Worm (Caenorhabditis elegans) whole organism, young adult: Measurements from ENCODE around the gene F25E5.8.

Experiments
- B0019.2 ChIP-seq: fragments of 200-800 bp; sonication (Bioruptor generic); conservative IDR thresholded peaks from 2 replicates; pipeline ENCODE4 v1.3.6; 2022; ENCODE audit warnings: missing genetic modification reagents, missing genetic modification characterization, missing compliant biosample characterization
- B0035.1 ChIP-seq: sonication (generic microtip); optimal IDR thresholded peaks from 2 replicates; lab custom pipeline; 2016; ENCODE audit warnings: missing genetic modification characterization, mild to moderate bottlenecking, missing compliant biosample characterization, missing genotype, missing genetic modification reagents
- B0261.1 ChIP-seq: sonication (generic microtip); optimal IDR thresholded peaks from 2 replicates; lab custom pipeline; 2016; ENCODE audit warnings: mild to moderate bottlenecking, missing genetic modification characterization, moderate library complexity, missing compliant biosample characterization
- D2030.7 ChIP-seq: fragments of 200-800 bp; sonication (Bioruptor generic); IDR thresholded peaks from 2 replicates; pipeline ENCODE4 v1.3.6; 2022; ENCODE audit warnings: missing genetic modification reagents, missing genetic modification characterization, missing compliant biosample characterization
- F10E7.11 ChIP-seq: sonication (generic microtip); optimal IDR thresholded peaks from 2 replicates; lab custom pipeline; 2017; ENCODE audit warnings: mild to moderate bottlenecking, missing genetic modification characterization, moderate library complexity, missing compliant biosample characterization
- F23B12.7 ChIP-seq: sonication (generic microtip); optimal IDR thresholded peaks from 2 replicates; lab custom pipeline; 2017; ENCODE audit warnings: missing genetic modification characterization, mild to moderate bottlenecking, missing compliant biosample characterization, antibody characterized with exemption, moderate library complexity; ENCODE audit not compliant: insufficient read depth
- F37B4.10 ChIP-seq: fragments of 200-800 bp; sonication (Bioruptor generic); IDR thresholded peaks from 2 replicates; pipeline ENCODE4 v1.3.6; 2022; ENCODE audit warnings: missing genetic modification characterization, missing compliant biosample characterization
- F52B5.7 ChIP-seq: sonication (generic microtip); optimal IDR thresholded peaks from 2 replicates; lab custom pipeline; 2016; ENCODE audit warnings: mild to moderate bottlenecking, missing genetic modification characterization, missing compliant biosample characterization
- F57A8.1 ChIP-seq: fragments of 200-800 bp; sonication (Bioruptor generic); optimal IDR thresholded peaks from 2 replicates; lab custom pipeline; 2018; ENCODE audit warnings: mild to moderate bottlenecking, missing genetic modification characterization, moderate library complexity, missing compliant biosample characterization
- K12H6.12 ChIP-seq: fragments of 200-800 bp; sonication (Bioruptor generic); optimal IDR thresholded peaks from 2 replicates; lab custom pipeline; 2018; ENCODE audit warnings: mild to moderate bottlenecking, missing genetic modification characterization, missing compliant biosample characterization
- Y53G8AR.9 ChIP-seq: fragments of 200-800 bp; sonication (Bioruptor generic); conservative IDR thresholded peaks from 2 replicates; pipeline ENCODE4 v1.3.6; 2022; ENCODE audit warnings: missing genetic modification reagents, missing genetic modification characterization, missing compliant biosample characterization
- Y56A3A.18 ChIP-seq: fragments of 200-800 bp; sonication (Bioruptor generic); IDR thresholded peaks from 2 replicates; pipeline ENCODE4 v1.3.6; 2022; ENCODE audit warnings: missing genetic modification reagents, missing genetic modification characterization, missing compliant biosample characterization
- athp-1 ChIP-seq: sonication (generic microtip); optimal IDR thresholded peaks from 2 replicates; lab custom pipeline; 2017; ENCODE audit warnings: mild to moderate bottlenecking, missing genetic modification characterization, missing compliant biosample characterization
- attf-5 ChIP-seq: fragments of 200-800 bp; sonication (Bioruptor generic); optimal IDR thresholded peaks from 2 replicates; lab custom pipeline; 2018; ENCODE audit warnings: mild to moderate bottlenecking, missing genetic modification characterization, missing compliant biosample characterization
- bed-2 ChIP-seq: fragments of 200-800 bp; sonication (Bioruptor generic); IDR thresholded peaks from 2 replicates; pipeline ENCODE4 v1.3.6; 2022; ENCODE audit warnings: missing genetic modification reagents, missing genetic modification characterization, missing compliant biosample characterization
- cebp-2 ChIP-seq: fragments of 200-800 bp; sonication (Bioruptor generic); IDR thresholded peaks from 2 replicates; pipeline ENCODE4 v1.3.6; 2022; ENCODE audit warnings: missing genetic modification characterization, missing compliant biosample characterization
- ceh-27 ChIP-seq: fragments of 200-800 bp; sonication (Bioruptor generic); optimal IDR thresholded peaks from 2 replicates; lab custom pipeline; 2018; ENCODE audit warnings: mild to moderate bottlenecking, missing genetic modification characterization, moderate library complexity, missing compliant biosample characterization
- ceh-91 ChIP-seq: fragments of 200-800 bp; sonication (Bioruptor generic); IDR thresholded peaks from 2 replicates; pipeline ENCODE4 v1.3.6; 2022; ENCODE audit warnings: missing genetic modification reagents, missing genetic modification characterization, missing compliant biosample characterization
- chd-7 ChIP-seq: sonication (generic microtip); optimal IDR thresholded peaks from 2 replicates; lab custom pipeline; 2016; ENCODE audit warnings: mild to moderate bottlenecking, missing genetic modification characterization, moderate library complexity, missing compliant biosample characterization
- dpl-1 ChIP-seq: fragments of 150-350 bp; optimal IDR thresholded peaks from 2 replicates; lab custom pipeline; 2014; ENCODE audit warnings: missing biosample characterization, missing genetic modification reagents, missing genetic modification characterization
- efl-1 ChIP-seq: fragments of 150-350 bp; optimal IDR thresholded peaks from 2 replicates; lab custom pipeline; 2014; ENCODE audit warnings: missing biosample characterization, missing genetic modification reagents, missing genetic modification characterization
- ekl-4 ChIP-seq: fragments of 200-800 bp; sonication (Bioruptor generic); IDR thresholded peaks from 2 replicates; pipeline ENCODE4 v1.3.6; 2022; ENCODE audit warnings: missing genetic modification reagents, missing genetic modification characterization, missing compliant biosample characterization
- ets-4 ChIP-seq: fragments of 200-800 bp; sonication (Bioruptor generic); optimal IDR thresholded peaks from 2 replicates; lab custom pipeline; 2018; ENCODE audit warnings: mild to moderate bottlenecking, missing genetic modification characterization, missing compliant biosample characterization
- him-1 ChIP-seq: sonication (generic microtip); optimal IDR thresholded peaks from 2 replicates; lab custom pipeline; 2016; ENCODE audit warnings: missing genotype, missing genetic modification reagents, missing genetic modification characterization, missing compliant biosample characterization
- hlh-12 ChIP-seq: sonication (generic microtip); optimal IDR thresholded peaks from 2 replicates; lab custom pipeline; 2016; ENCODE audit warnings: missing genetic modification characterization, missing compliant biosample characterization
- hmg-1.2 ChIP-seq: fragments of 200-800 bp; sonication (Bioruptor generic); IDR thresholded peaks from 2 replicates; pipeline ENCODE4 v1.3.6; 2022; ENCODE audit warnings: missing genetic modification reagents, missing genetic modification characterization, missing compliant biosample characterization
- hrde-1 ChIP-seq: sonication (generic microtip); optimal IDR thresholded peaks from 2 replicates; lab custom pipeline; 2016; ENCODE audit warnings: missing genetic modification characterization, mild to moderate bottlenecking, missing compliant biosample characterization, moderate library complexity, missing genotype, missing genetic modification reagents, borderline replicate concordance
- let-526 ChIP-seq: fragments of 200-800 bp; sonication (Bioruptor generic); IDR thresholded peaks from 2 replicates; pipeline ENCODE4 v1.3.6; 2022; ENCODE audit warnings: missing genetic modification reagents, missing genetic modification characterization, missing compliant biosample characterization
- lin-35 ChIP-seq, 3 experiments: fragments of 150-350 bp in 2 of 3; sonication (generic microtip) in 1 of 3; optimal IDR thresholded peaks; 2 replicates each; lab custom pipeline; 2014 to 2018; ENCODE audit warnings: missing biosample characterization in 3 of 3, missing genetic modification characterization in 3 of 3, missing genetic modification reagents in 3 of 3
- lsl-1 ChIP-seq: fragments of 200-800 bp; sonication (Bioruptor generic); optimal IDR thresholded peaks from 2 replicates; lab custom pipeline; 2018; ENCODE audit warnings: mild to moderate bottlenecking, missing genetic modification characterization, moderate library complexity, missing compliant biosample characterization
- madf-10 ChIP-seq: sonication (generic microtip); optimal IDR thresholded peaks from 2 replicates; lab custom pipeline; 2016; ENCODE audit warnings: mild to moderate bottlenecking, missing genetic modification characterization, missing compliant biosample characterization
- madf-6 ChIP-seq: fragments of 200-800 bp; sonication (Bioruptor generic); IDR thresholded peaks from 2 replicates; pipeline ENCODE4 v1.3.6; 2022; ENCODE audit warnings: missing genetic modification reagents, missing genetic modification characterization, missing compliant biosample characterization
- mcd-1 ChIP-seq: fragments of 200-800 bp; sonication (Bioruptor generic); IDR thresholded peaks from 2 replicates; pipeline ENCODE4 v1.3.6; 2022; ENCODE audit warnings: missing genetic modification reagents, missing genetic modification characterization, missing compliant biosample characterization
- mel-28 ChIP-seq: sonication (generic microtip); optimal IDR thresholded peaks from 2 replicates; lab custom pipeline; 2016; ENCODE audit warnings: borderline replicate concordance, mild to moderate bottlenecking, missing genetic modification characterization, missing compliant biosample characterization
- mxl-1 ChIP-seq: sonication (generic microtip); optimal IDR thresholded peaks from 2 replicates; lab custom pipeline; 2016; ENCODE audit warnings: missing genetic modification characterization, missing compliant biosample characterization
- nhr-27 ChIP-seq: fragments of 200-800 bp; sonication (Bioruptor generic); optimal IDR thresholded peaks from 2 replicates; lab custom pipeline; 2018; ENCODE audit warnings: mild to moderate bottlenecking, missing genetic modification characterization, moderate library complexity, missing compliant biosample characterization
- pbrm-1 ChIP-seq: fragments of 200-800 bp; sonication (Bioruptor generic); IDR thresholded peaks from 2 replicates; pipeline ENCODE4 v1.3.6; 2022; ENCODE audit warnings: missing genetic modification reagents, missing genetic modification characterization, missing compliant biosample characterization
- rcor-1 ChIP-seq: fragments of 200-800 bp; sonication (Bioruptor generic); IDR thresholded peaks from 2 replicates; pipeline ENCODE4 v1.3.6; 2022; ENCODE audit warnings: missing genetic modification reagents, missing genetic modification characterization, missing compliant biosample characterization
- repo-1 ChIP-seq: sonication (generic microtip); optimal IDR thresholded peaks from 2 replicates; lab custom pipeline; 2017; ENCODE audit warnings: mild to moderate bottlenecking, missing genetic modification characterization, missing compliant biosample characterization
- sdz-38 ChIP-seq: sonication (generic microtip); optimal IDR thresholded peaks from 2 replicates; lab custom pipeline; 2016; ENCODE audit warnings: missing genotype, missing genetic modification characterization, missing compliant biosample characterization
- snpc-1.3 ChIP-seq: sonication (generic microtip); optimal IDR thresholded peaks from 2 replicates; lab custom pipeline; 2017; ENCODE audit warnings: missing genetic modification characterization, mild to moderate bottlenecking, missing compliant biosample characterization, antibody characterized with exemption, moderate library complexity, missing genotype, missing genetic modification reagents; ENCODE audit not compliant: insufficient read depth
- snpc-4 ChIP-seq, 5 experiments: fragments of 150-350 bp in 1 of 5; sonication (generic microtip) in 4 of 5; optimal IDR thresholded peaks; 2 replicates each; lab custom pipeline; 2014 to 2018; ENCODE audit warnings: missing genetic modification characterization in 5 of 5, missing biosample characterization in 3 of 5, antibody characterized with exemption in 2 of 5, mild to moderate bottlenecking in 2 of 5, missing compliant biosample characterization in 2 of 5, missing genotype in 2 of 5, moderate library complexity in 2 of 5, missing genetic modification reagents in 1 of 5
- sptf-2 ChIP-seq: fragments of 200-800 bp; sonication (Bioruptor generic); optimal IDR thresholded peaks from 2 replicates; lab custom pipeline; 2018; ENCODE audit warnings: mild to moderate bottlenecking, missing genetic modification characterization, missing compliant biosample characterization
- unc-130 ChIP-seq: sonication (generic microtip); optimal IDR thresholded peaks from 2 replicates; lab custom pipeline; 2016; ENCODE audit warnings: missing genetic modification reagents, missing genetic modification characterization, missing compliant biosample characterization
- unc-62 ChIP-seq: fragments of 150-350 bp; optimal IDR thresholded peaks from 2 replicates; lab custom pipeline; 2014; ENCODE audit warnings: missing biosample characterization, missing genetic modification reagents, missing genetic modification characterization
- xnd-1 ChIP-seq: sonication (generic microtip); optimal IDR thresholded peaks from 2 replicates; lab custom pipeline; 2016; ENCODE audit warnings: missing genotype, missing genetic modification reagents, missing genetic modification characterization, missing compliant biosample characterization
- ztf-18 ChIP-seq: sonication (generic microtip); optimal IDR thresholded peaks from 2 replicates; lab custom pipeline; 2016; ENCODE audit warnings: missing genotype, mild to moderate bottlenecking, missing genetic modification characterization, missing compliant biosample characterization
- ztf-3 ChIP-seq: fragments of 200-800 bp; sonication (Bioruptor generic); optimal IDR thresholded peaks from 2 replicates; lab custom pipeline; 2018; ENCODE audit warnings: mild to moderate bottlenecking, missing genetic modification characterization, missing compliant biosample characterization

Gene F25E5.8

ce11 chrV:7434805-7435363, 846 bp upstream of the F25E5.8 start (continued):
- no peak for TF ChIP-seq B0261.1 (tag; lab: Kevin White, UChicago)
- no peak for TF ChIP-seq F57A8.1 (GFP tag; lab: Kevin White, UChicago)
- TF ChIP-seq chd-7 (tag; lab: Kevin White, UChicago): peak; percentile 25
- TF ChIP-seq D2030.7 (GFP tag; lab: Robert Waterston, UW): no peak
- no peak for TF ChIP-seq mxl-1 (tag; lab: Kevin White, UChicago)
- no peak for TF ChIP-seq B0019.2
- no peak for TF ChIP-seq let-526
- TF ChIP-seq repo-1 (tag; lab: Kevin White, UChicago): no peak
- TF ChIP-seq F52B5.7 (tag; lab: Kevin White, UChicago): no peak
- TF ChIP-seq rcor-1: no peak
- TF ChIP-seq ztf-18: no peak
- no peak for TF ChIP-seq F10E7.11 (tag; lab: Kevin White, UChicago)
- TF ChIP-seq sdz-38: no peak
- no peak for TF ChIP-seq snpc-1.3 (tag; lab: Kevin White, UChicago)
- no peak for TF ChIP-seq lsl-1 (GFP tag; lab: Kevin White, UChicago)
- TF ChIP-seq madf-6 (GFP tag; lab: Robert Waterston, UW): no peak
- no peak for TF ChIP-seq lin-35 (GFP tag; optimal IDR thresholded peaks at IDR 0.05; lab: Kevin White, UChicago)
- TF ChIP-seq dpl-1 (GFP tag; lab: Kevin White, UChicago): no peak
- TF ChIP-seq ets-4: no peak
- 0 out of 2 replicates have a peak, but pooled peaks have one; percentile 6 for TF ChIP-seq mcd-1 (GFP tag; lab: Robert Waterston, UW)
- peak; percentile 50 for TF ChIP-seq K12H6.12 (tag; lab: Kevin White, UChicago)
- no peak for TF ChIP-seq hrde-1 (tag; lab: Kevin White, UChicago)
- no peak for TF ChIP-seq sptf-2
- no peak for TF ChIP-seq nhr-27
- no peak for TF ChIP-seq hlh-12
- no peak; the same call in 1 of the 2 replicates for TF ChIP-seq ekl-4 (GFP tag; lab: Robert Waterston, UW)
- TF ChIP-seq athp-1 (tag; lab: Kevin White, UChicago): no peak
- TF ChIP-seq madf-10 (tag; lab: Kevin White, UChicago): peak; percentile 24
- TF ChIP-seq efl-1 (GFP tag; lab: Kevin White, UChicago): no peak
- no peak for TF ChIP-seq ztf-3 (GFP tag; lab: Kevin White, UChicago)
- no peak for TF ChIP-seq cebp-2
- TF ChIP-seq snpc-4 (GFP tag; optimal IDR thresholded peaks at IDR 0.05; lab: Kevin White, UChicago): no peak
- TF ChIP-seq snpc-4 (tag; optimal IDR thresholded peaks at IDR 0.05; lab: Kevin White, UChicago): no peak
- no peak for TF ChIP-seq bed-2 (GFP tag; lab: Robert Waterston, UW)
- TF ChIP-seq Y53G8AR.9: peak; percentile 36; the same call in 1 of the 2 replicates
- no peak for TF ChIP-seq mel-28 (tag; lab: Kevin White, UChicago)
- no peak for TF ChIP-seq unc-130 (GFP tag; lab: Kevin White, UChicago)
- TF ChIP-seq hmg-1.2 (GFP tag; lab: Robert Waterston, UW): peak; percentile 32; the same call in 1 of the 2 replicates
- no peak for TF ChIP-seq F23B12.7
- TF ChIP-seq ceh-91 (GFP tag; lab: Robert Waterston, UW): no peak
- TF ChIP-seq xnd-1 (tag; lab: Kevin White, UChicago): no peak
- TF ChIP-seq F37B4.10 (GFP tag; lab: Robert Waterston, UW): no peak
- TF ChIP-seq attf-5: peak; percentile 32
- TF ChIP-seq Y56A3A.18 (GFP tag; lab: Robert Waterston, UW): 0 out of 2 replicates have a peak, but pooled peaks have one; percentile 29
- no peak for TF ChIP-seq him-1 (tag; lab: Kevin White, UChicago)
- no peak for TF ChIP-seq unc-62 (GFP tag; lab: Kevin White, UChicago)
- no peak for TF ChIP-seq B0035.1
- peak; percentile 52 for TF ChIP-seq ceh-27 (GFP tag; lab: Kevin White, UChicago)
- no peak for TF ChIP-seq pbrm-1 (GFP tag; lab: Robert Waterston, UW)
